Fruit fly (Drosophila melanogaster) S2 (cell line): ENCODE measurements around the gene Agpat1.
A peak's percentile ranks its signal among the peaks of the same experiment; 100 is the strongest.

Experiments
- CG8478 ChIP-seq: fragments of >200 bp; optimal IDR thresholded peaks from 2 replicates; lab custom pipeline; 2018
- CTCF ChIP-seq, 2 experiments: fragments of >200 bp; optimal IDR thresholded peaks; 2 replicates each; lab custom pipeline; 2018

DNA sequence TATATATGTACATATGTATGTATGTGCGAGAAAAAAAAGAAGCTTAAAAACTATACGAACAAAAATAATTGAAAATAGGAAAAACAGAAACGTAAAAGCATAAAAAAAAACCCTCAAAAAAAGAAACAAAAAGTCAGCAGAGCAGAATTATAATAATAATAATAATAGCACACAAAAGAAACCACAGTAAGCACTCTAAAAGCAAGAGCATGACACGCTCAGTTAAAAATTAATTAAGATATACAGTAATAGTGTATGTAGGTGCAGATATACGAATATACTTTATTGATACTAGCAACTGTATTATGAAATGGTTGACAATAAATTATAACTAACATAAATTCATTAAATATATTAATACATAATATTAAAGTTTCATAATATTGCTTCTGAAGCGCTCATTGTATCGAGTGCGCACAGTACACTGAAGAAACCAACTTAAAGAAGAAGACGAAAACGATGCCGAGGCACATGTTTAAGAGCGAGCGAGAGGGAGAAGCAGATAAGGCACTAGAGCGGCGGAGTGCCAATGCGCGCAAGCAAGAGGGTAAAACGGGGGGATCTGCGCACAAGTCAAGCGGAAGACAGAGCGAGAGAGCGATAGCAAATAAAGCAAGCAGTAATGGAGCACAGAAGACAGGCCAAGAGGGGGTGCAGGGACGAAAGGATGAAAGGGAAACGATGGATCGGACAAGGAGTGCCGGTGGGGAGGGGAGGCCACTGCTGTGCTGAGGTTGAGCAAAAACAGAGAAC is 30.2 kb upstream of the Agpat1 start:
- TF ChIP-seq CG8478 (peak; percentile 69), CTCF (optimal IDR thresholded peaks at IDR 0.05; lab: Kevin White, UChicago) (peak in 1 of 2 experiments; percentile 32)
